Worm (Caenorhabditis elegans) whole organism, mixed stage, embryonic: ENCODE measurements around the gene glo-4.

ENCODE experiments used
- elt-1 ChIP-seq: sonication (generic microtip); optimal IDR thresholded peaks from 2 replicates; lab custom pipeline; 2017; ENCODE audit warnings: missing genetic modification characterization, mild to moderate bottlenecking, missing compliant biosample characterization, antibody characterized with exemption, moderate library complexity, borderline replicate concordance; ENCODE audit not compliant: insufficient read depth
- elt-3 ChIP-seq: fragments of 150-350 bp; optimal IDR thresholded peaks from 2 replicates; lab custom pipeline; 2014; ENCODE audit warnings: missing biosample characterization, missing genetic modification characterization
- nhr-237 ChIP-seq: fragments of 150-350 bp; optimal IDR thresholded peaks from 2 replicates; lab custom pipeline; 2014; ENCODE audit warnings: missing biosample characterization, missing genetic modification characterization
- pha-4 ChIP-seq: fragments of 150-350 bp; optimal IDR thresholded peaks from 2 replicates; lab custom pipeline; 2018; ENCODE audit warnings: missing biosample characterization, missing genetic modification reagents, missing genetic modification characterization
- zip-8 ChIP-seq: fragments of 150-350 bp; optimal IDR thresholded peaks from 2 replicates; lab custom pipeline; 2014; ENCODE audit warnings: missing biosample characterization, missing genetic modification characterization

ce11 chrV:9219390-9219733, 23.7 kb downstream of the glo-4 start:
- TF ChIP-seq zip-8 (tag; lab: Kevin White, UChicago), result no peak
- TF ChIP-seq pha-4 (tag; lab: Kevin White, UChicago), result no peak
- TF ChIP-seq elt-1, result no peak
- TF ChIP-seq elt-3 (tag; lab: Kevin White, UChicago), result no peak
- no peak for TF ChIP-seq nhr-237
